Fruit fly (Drosophila melanogaster) whole organism, embryonic: ENCODE results near the gene PIG-C.

ENCODE experiments used
- CG10147 ChIP-seq: fragments of 200-800 bp; sonication (Bioruptor generic); optimal IDR thresholded peaks from 2 replicates; lab custom pipeline; 2019; ENCODE audit warnings: missing biosample characterization, mild to moderate bottlenecking, missing genetic modification characterization, moderate library complexity
- CG13624 ChIP-seq: fragments of 200-800 bp; sonication (Bioruptor generic); optimal IDR thresholded peaks from 2 replicates; lab custom pipeline; 2016; ENCODE audit warnings: missing biosample characterization, missing genetic modification characterization
- CG18599 ChIP-seq: fragments of 200-800 bp; sonication (Bioruptor generic); optimal IDR thresholded peaks from 3 replicates; lab custom pipeline; 2017; ENCODE audit warnings: missing biosample characterization, missing genetic modification characterization, mild to moderate bottlenecking, moderate library complexity, missing genetic modification reagents
- trh ChIP-seq: fragments of 200-800 bp; sonication (Bioruptor generic); optimal IDR thresholded peaks from 2 replicates; lab custom pipeline; 2016; ENCODE audit warnings: missing biosample characterization, missing genetic modification characterization

- TF ChIP-seq CG10147 (GFP tag; lab: Kevin White, UChicago) (no peak), CG13624 (GFP tag; lab: Kevin White, UChicago) (no peak), CG18599 (peak; percentile 43), trh (GFP tag; lab: Kevin White, UChicago) (no peak)
Measured at dm6 chr3L:3350572-3351343, 31.7 kb upstream of the PIG-C start.
